Fruit fly (Drosophila melanogaster) whole organism, embryonic: ENCODE results near the gene Rab30.

Experiments
- Atf3 ChIP-seq: fragments of 200-800 bp; sonication (Bioruptor generic); optimal IDR thresholded peaks from 3 replicates; lab custom pipeline; 2016; ENCODE audit warnings: missing biosample characterization, missing genetic modification characterization
- CG11093 ChIP-seq: fragments of 200-800 bp; sonication (Bioruptor generic); IDR thresholded peaks from 3 replicates; pipeline ENCODE4 v1.3.6; 2022; ENCODE audit warnings: missing biosample characterization, missing genetic modification characterization
- CG11560 ChIP-seq: fragments of 200-800 bp; sonication (Bioruptor generic); IDR thresholded peaks from 3 replicates; pipeline ENCODE4 v1.3.6; 2022; ENCODE audit warnings: missing biosample characterization, missing genetic modification characterization
- CG13624 ChIP-seq: fragments of 200-800 bp; sonication (Bioruptor generic); optimal IDR thresholded peaks from 2 replicates; lab custom pipeline; 2016; ENCODE audit warnings: missing biosample characterization, missing genetic modification characterization
- CG15601 ChIP-seq: fragments of 200-800 bp; sonication (Bioruptor generic); optimal IDR thresholded peaks from 3 replicates; lab custom pipeline; 2019; ENCODE audit warnings: missing biosample characterization, mild to moderate bottlenecking, missing genetic modification characterization, moderate library complexity
- CG16779 ChIP-seq: fragments of 200-800 bp; sonication (Bioruptor generic); IDR thresholded peaks from 2 replicates; pipeline ENCODE4 v1.3.6; 2022; ENCODE audit warnings: missing biosample characterization, missing genetic modification characterization
- CG16863 ChIP-seq: fragments of 200-800 bp; sonication (Bioruptor generic); optimal IDR thresholded peaks from 3 replicates; lab custom pipeline; 2016; ENCODE audit warnings: missing biosample characterization, missing genetic modification characterization
- CG2875 ChIP-seq: fragments of 200-800 bp; sonication (Bioruptor generic); optimal IDR thresholded peaks from 2 replicates; lab custom pipeline; 2017; ENCODE audit warnings: missing biosample characterization, mild to moderate bottlenecking, missing genetic modification characterization, missing genetic modification reagents
- CG32532 ChIP-seq: fragments of 200-800 bp; sonication (Bioruptor generic); IDR thresholded peaks from 2 replicates; pipeline ENCODE4 v1.3.6; 2022; ENCODE audit warnings: missing biosample characterization, missing genetic modification characterization
- CG3407 ChIP-seq: fragments of 200-800 bp; sonication (Bioruptor generic); optimal IDR thresholded peaks from 2 replicates; lab custom pipeline; 2018; ENCODE audit warnings: missing biosample characterization, mild to moderate bottlenecking, missing genetic modification characterization
- CG3726 ChIP-seq: fragments of 200-800 bp; sonication (Bioruptor generic); IDR thresholded peaks from 3 replicates; pipeline ENCODE4, ENCODE4 v1.3.6; 2022; ENCODE audit warnings: missing biosample characterization, missing genetic modification characterization
- CG3847 ChIP-seq: fragments of 200-800 bp; sonication (Bioruptor generic); IDR thresholded peaks from 2 replicates; pipeline ENCODE4 v1.3.6; 2022; ENCODE audit warnings: missing biosample characterization, missing genetic modification characterization
- CG42726 ChIP-seq: fragments of 200-800 bp; sonication (Bioruptor generic); IDR thresholded peaks from 2 replicates; pipeline ENCODE4 v1.3.6; 2022; ENCODE audit warnings: missing biosample characterization, missing genetic modification characterization; ENCODE audit not compliant: partially characterized antibody
- CG4404 ChIP-seq: fragments of 200-800 bp; sonication (Bioruptor generic); IDR thresholded peaks from 2 replicates; pipeline ENCODE4 v1.3.6; 2022; ENCODE audit warnings: missing biosample characterization, missing genetic modification characterization
- CG5953 ChIP-seq: fragments of 200-800 bp; sonication (Bioruptor generic); IDR thresholded peaks from 2 replicates; pipeline ENCODE4 v1.3.6; 2022; ENCODE audit warnings: missing biosample characterization, missing genetic modification characterization
- CG6683 ChIP-seq: fragments of 200-800 bp; sonication (Bioruptor generic); optimal IDR thresholded peaks from 2 replicates; lab custom pipeline; 2017; ENCODE audit warnings: missing biosample characterization, mild to moderate bottlenecking, missing genetic modification characterization, missing genetic modification reagents
- CG7271 ChIP-seq: fragments of 200-800 bp; sonication (Bioruptor generic); optimal IDR thresholded peaks from 2 replicates; lab custom pipeline; 2018; ENCODE audit warnings: missing biosample characterization, mild to moderate bottlenecking, missing genetic modification characterization, moderate library complexity
- CG7556 ChIP-seq: fragments of 200-800 bp; sonication (Bioruptor generic); optimal IDR thresholded peaks from 2 replicates; lab custom pipeline; 2017; ENCODE audit warnings: missing biosample characterization, mild to moderate bottlenecking, missing genetic modification characterization
- CG8944 ChIP-seq: fragments of 200-800 bp; sonication (Bioruptor generic); optimal IDR thresholded peaks from 3 replicates; lab custom pipeline; 2016; ENCODE audit warnings: missing biosample characterization, missing genetic modification characterization
- CG9609 ChIP-seq: fragments of 200-800 bp; sonication (Bioruptor generic); optimal IDR thresholded peaks from 3 replicates; lab custom pipeline; 2016; ENCODE audit warnings: missing biosample characterization, missing genetic modification characterization
- CG9876 ChIP-seq: fragments of 200-800 bp; sonication (Bioruptor generic); optimal IDR thresholded peaks from 2 replicates; lab custom pipeline; 2016; ENCODE audit warnings: missing biosample characterization, missing genetic modification characterization
- CTCF ChIP-seq: fragments of 200-800 bp; sonication (Bioruptor generic); optimal IDR thresholded peaks from 2 replicates; lab custom pipeline; 2017; ENCODE audit warnings: missing biosample characterization, mild to moderate bottlenecking, missing genetic modification characterization, moderate library complexity
- Dll ChIP-seq: fragments of 200-800 bp; sonication (Bioruptor generic); IDR thresholded peaks from 4 replicates; pipeline ENCODE4 v1.3.6; 2022; ENCODE audit warnings: missing biosample characterization, missing genetic modification characterization; ENCODE audit not compliant: partially characterized antibody
- Ets65A ChIP-seq: fragments of 200-800 bp; sonication (Bioruptor generic); peaks from one replicate; lab custom pipeline; 2016; ENCODE audit warnings: missing biosample characterization, missing genetic modification characterization
- Gsc ChIP-seq: fragments of 200-800 bp; sonication (Bioruptor generic); IDR thresholded peaks from 2 replicates; pipeline ENCODE4 v1.3.6; 2022; ENCODE audit warnings: missing biosample characterization, missing genetic modification characterization
- HLH54F ChIP-seq: fragments of 200-800 bp; sonication (Bioruptor generic); optimal IDR thresholded peaks from 3 replicates; lab custom pipeline; 2016; ENCODE audit warnings: missing biosample characterization, missing genetic modification characterization
- HLHmδ ChIP-seq: fragments of 200-800 bp; sonication (Bioruptor generic); optimal IDR thresholded peaks from 2 replicates; lab custom pipeline; 2018; ENCODE audit warnings: missing biosample characterization, mild to moderate bottlenecking, missing genetic modification characterization, moderate library complexity
- NC2β ChIP-seq: fragments of 200-800 bp; sonication (Bioruptor generic); optimal IDR thresholded peaks from 2 replicates; lab custom pipeline; 2016; ENCODE audit warnings: missing biosample characterization, missing genetic modification characterization
- NK7.1 ChIP-seq: fragments of 200-800 bp; sonication (Bioruptor generic); optimal IDR thresholded peaks from 3 replicates; lab custom pipeline; 2016; ENCODE audit warnings: missing biosample characterization, missing genetic modification characterization
- Oaz ChIP-seq: fragments of 200-800 bp; sonication (Bioruptor generic); IDR thresholded peaks from 2 replicates; pipeline ENCODE4 v1.3.6; 2022; ENCODE audit warnings: missing biosample characterization, missing genetic modification characterization
- Pdp1 ChIP-seq, 2 experiments: fragments of 200-800 bp; sonication (Bioruptor generic); optimal IDR thresholded peaks; 3 replicates each; lab custom pipeline; 2016; ENCODE audit warnings: missing biosample characterization in 2 of 2, missing genetic modification characterization in 2 of 2, mild to moderate bottlenecking in 1 of 2, moderate library complexity in 1 of 2
- Scr ChIP-seq: fragments of 200-800 bp; sonication (Bioruptor generic); IDR thresholded peaks from 2 replicates; pipeline ENCODE4 v1.3.6; 2022; ENCODE audit warnings: missing biosample characterization, missing genetic modification characterization; ENCODE audit not compliant: partially characterized antibody
- Sox100B ChIP-seq: fragments of 200-800 bp; sonication (Bioruptor generic); optimal IDR thresholded peaks from 3 replicates; lab custom pipeline; 2018; ENCODE audit warnings: missing biosample characterization, mild to moderate bottlenecking, missing genetic modification characterization
- Sry-β ChIP-seq: fragments of 200-800 bp; sonication (Bioruptor generic); optimal IDR thresholded peaks from 2 replicates; lab custom pipeline; 2018; ENCODE audit warnings: missing biosample characterization, mild to moderate bottlenecking, missing genetic modification characterization, moderate library complexity
- TFAM ChIP-seq: fragments of 200-800 bp; sonication (Bioruptor generic); optimal IDR thresholded peaks from 2 replicates; lab custom pipeline; 2017; ENCODE audit warnings: missing biosample characterization, missing genetic modification characterization, inconsistent platforms
- abd-A ChIP-seq: fragments of 200-800 bp; sonication (Bioruptor generic); optimal IDR thresholded peaks from 3 replicates; lab custom pipeline; 2019; ENCODE audit warnings: missing biosample characterization, mild to moderate bottlenecking, missing genetic modification characterization, moderate library complexity
- caup ChIP-seq: fragments of 200-800 bp; sonication (Bioruptor generic); optimal IDR thresholded peaks from 3 replicates; lab custom pipeline; 2017; ENCODE audit warnings: missing biosample characterization, mild to moderate bottlenecking, missing genetic modification characterization, moderate library complexity; ENCODE audit not compliant: severe bottlenecking
- esg ChIP-seq: fragments of 200-800 bp; sonication (Bioruptor generic); conservative IDR thresholded peaks from 2 replicates; pipeline ENCODE4 v1.3.6; 2022; ENCODE audit warnings: missing biosample characterization, missing genetic modification characterization
- fd102C ChIP-seq: fragments of 200-800 bp; sonication (Bioruptor generic); optimal IDR thresholded peaks from 2 replicates; lab custom pipeline; 2018; ENCODE audit warnings: missing biosample characterization, mild to moderate bottlenecking, missing genetic modification characterization, moderate library complexity
- fd96Cb ChIP-seq: fragments of 200-800 bp; sonication (Bioruptor generic); optimal IDR thresholded peaks from 2 replicates; lab custom pipeline; 2018; ENCODE audit warnings: missing biosample characterization, mild to moderate bottlenecking, missing genetic modification characterization, moderate library complexity
- fru ChIP-seq: fragments of >200 bp; optimal IDR thresholded peaks from 2 replicates; lab custom pipeline; 2017
- gt ChIP-seq: fragments of 200-800 bp; sonication (Bioruptor generic); IDR thresholded peaks from 2 replicates; pipeline ENCODE4 v1.3.6; 2022; ENCODE audit warnings: missing biosample characterization, missing genetic modification characterization
- hb ChIP-seq: fragments of 200-800 bp; sonication (Bioruptor generic); IDR thresholded peaks from 3 replicates; pipeline ENCODE4 v1.3.6; 2022; ENCODE audit warnings: missing biosample characterization, missing genetic modification characterization; ENCODE audit not compliant: partially characterized antibody
- nom ChIP-seq: fragments of 200-800 bp; sonication (Bioruptor generic); optimal IDR thresholded peaks from 2 replicates; lab custom pipeline; 2017; ENCODE audit warnings: missing biosample characterization, missing genetic modification characterization, mild to moderate bottlenecking, moderate library complexity, missing genetic modification reagents
- org-1 ChIP-seq: fragments of 200-800 bp; sonication (Bioruptor generic); optimal IDR thresholded peaks from 2 replicates; lab custom pipeline; 2017; ENCODE audit warnings: missing biosample characterization, missing genetic modification characterization
- pita ChIP-seq: fragments of 200-800 bp; sonication (Bioruptor generic); optimal IDR thresholded peaks from 2 replicates; lab custom pipeline; 2017; ENCODE audit warnings: missing biosample characterization, mild to moderate bottlenecking, missing genetic modification characterization
- scrt ChIP-seq: fragments of 200-800 bp; sonication (Bioruptor generic); optimal IDR thresholded peaks from 2 replicates; lab custom pipeline; 2018; ENCODE audit warnings: missing biosample characterization, mild to moderate bottlenecking, missing genetic modification characterization, moderate library complexity
- tna ChIP-seq: fragments of 200-800 bp; sonication (Bioruptor generic); IDR thresholded peaks from 2 replicates; pipeline ENCODE4 v1.3.6; 2022; ENCODE audit warnings: missing biosample characterization, missing genetic modification characterization; ENCODE audit not compliant: partially characterized antibody
- usp ChIP-seq: fragments of >200 bp; optimal IDR thresholded peaks from 2 replicates; lab custom pipeline; 2017; ENCODE audit warnings: missing biosample characterization, missing genetic modification characterization
- vnd ChIP-seq: fragments of 200-800 bp; sonication (Bioruptor generic); IDR thresholded peaks from 3 replicates; pipeline ENCODE4 v1.3.6; 2022; ENCODE audit warnings: missing biosample characterization, missing genetic modification characterization; ENCODE audit not compliant: partially characterized antibody
- zen2 ChIP-seq: fragments of 200-800 bp; sonication (Bioruptor generic); IDR thresholded peaks from 3 replicates; pipeline ENCODE4 v1.3.6; 2022; ENCODE audit warnings: missing biosample characterization, missing genetic modification characterization; ENCODE audit not compliant: partially characterized antibody

Rab30 gene

DNA sequence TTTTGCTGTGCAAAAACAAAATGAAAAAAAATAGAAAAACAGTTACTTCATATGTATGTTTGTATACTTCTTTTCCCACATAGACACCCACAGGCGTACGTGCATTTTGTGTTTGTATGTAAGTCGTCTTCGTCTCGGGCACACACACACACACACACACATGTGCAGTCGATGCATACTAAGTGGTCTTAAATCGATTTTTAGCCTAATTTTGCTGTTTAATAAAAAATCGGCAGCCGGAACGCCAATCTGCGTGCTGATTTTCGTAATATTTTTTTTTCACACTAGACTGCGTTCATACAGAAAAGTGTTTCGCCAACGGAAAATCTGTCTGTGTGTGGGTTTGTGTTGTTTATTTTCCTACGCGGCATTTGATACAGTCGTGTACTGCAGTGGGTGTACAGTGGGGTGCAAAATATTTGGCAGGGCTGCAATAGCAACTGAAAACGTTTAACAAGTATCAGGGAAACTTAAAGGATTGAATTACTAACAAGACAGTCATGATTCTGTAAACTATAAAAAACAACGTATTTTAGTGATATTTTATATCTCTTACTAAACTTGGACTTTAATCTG, 782 bp upstream of the Rab30 start (continued):
- no peak for TF ChIP-seq CG11093
- no peak for TF ChIP-seq Atf3 (GFP tag; lab: Kevin White, UChicago)
- no peak for TF ChIP-seq Scr (GFP tag; lab: Robert Waterston, UW)
- TF ChIP-seq CG16779: no peak
- TF ChIP-seq tna (GFP tag; lab: Robert Waterston, UW): no peak
- TF ChIP-seq CG3407 (GFP tag; lab: Kevin White, UChicago): no peak
- TF ChIP-seq CG15601: no peak
- TF ChIP-seq HLHmδ (GFP tag; lab: Kevin White, UChicago): no peak
- no peak for TF ChIP-seq CG11560
- TF ChIP-seq CG3726 (GFP tag; lab: Robert Waterston, UW): no peak
- TF ChIP-seq nom (GFP tag; lab: Kevin White, UChicago): peak; percentile 73
- TF ChIP-seq CG9876: no peak
- no peak for TF ChIP-seq CG8944 (GFP tag; lab: Kevin White, UChicago)
- TF ChIP-seq HLH54F: peak; percentile 18
- no peak for TF ChIP-seq gt (GFP tag; lab: Robert Waterston, UW)
- TF ChIP-seq zen2: no peak; the same call in 2 of the 3 replicates
- TF ChIP-seq CG9609: no peak
- TF ChIP-seq fd102C: no peak
- no peak for TF ChIP-seq NK7.1 (GFP tag; lab: Kevin White, UChicago)
- TF ChIP-seq esg (GFP tag; lab: Robert Waterston, UW): no peak
- TF ChIP-seq Sry-β: no peak
- TF ChIP-seq pita (GFP tag; lab: Kevin White, UChicago): no peak
- TF ChIP-seq CG6683 (GFP tag; lab: Kevin White, UChicago): no peak
- no peak for TF ChIP-seq fd96Cb
- no peak for TF ChIP-seq Gsc
- TF ChIP-seq Dll: no peak
- no peak for TF ChIP-seq Sox100B (GFP tag; lab: Kevin White, UChicago)
- TF ChIP-seq fru (lab: Kevin White, UChicago): no peak
- TF ChIP-seq TFAM (GFP tag; lab: Kevin White, UChicago): no peak
- no peak for TF ChIP-seq Oaz (GFP tag; lab: Robert Waterston, UW)
- peak; percentile 15 for TF ChIP-seq CG16863 (GFP tag; lab: Kevin White, UChicago)
- no peak for TF ChIP-seq CTCF (GFP tag; lab: Kevin White, UChicago)
- TF ChIP-seq CG5953 (GFP tag; lab: Robert Waterston, UW): no peak
- no peak for TF ChIP-seq abd-A (tag; lab: Kevin White, UChicago)
- no peak for TF ChIP-seq CG7556
- no peak for TF ChIP-seq CG2875 (GFP tag; lab: Kevin White, UChicago)
- peak; percentile 25 to 34 for TF ChIP-seq Pdp1 (GFP tag; optimal IDR thresholded peaks at IDR 0.05; lab: Kevin White, UChicago)
- TF ChIP-seq NC2β (GFP tag; lab: Kevin White, UChicago): no peak
- TF ChIP-seq scrt: no peak
- no peak for TF ChIP-seq hb
- no peak for TF ChIP-seq usp (GFP tag; lab: Kevin White, UChicago)
- TF ChIP-seq vnd (GFP tag; lab: Robert Waterston, UW): no peak
- TF ChIP-seq caup: peak; percentile 17
- TF ChIP-seq org-1 (GFP tag; lab: Kevin White, UChicago): no peak
- TF ChIP-seq CG7271 (tag; lab: Kevin White, UChicago): no peak
- peak; percentile 65 for TF ChIP-seq CG32532
- TF ChIP-seq CG42726 (GFP tag; lab: Robert Waterston, UW): no peak
- peak; percentile 60 for TF ChIP-seq CG13624 (GFP tag; lab: Kevin White, UChicago)
- no peak for TF ChIP-seq CG4404 (GFP tag; lab: Robert Waterston, UW)
- TF ChIP-seq Ets65A: no peak
- 0 out of 2 replicates have a peak, but pooled peaks have one; percentile 23 for TF ChIP-seq CG3847 (GFP tag; lab: Robert Waterston, UW)
